Worm (Caenorhabditis elegans) whole organism, midembryonic: ENCODE data around the gene T21D12.14.

ENCODE experiments used
- T22C8.4 ChIP-seq: fragments of 200-800 bp; sonication (Bioruptor generic); IDR thresholded peaks from 2 replicates; pipeline ENCODE4 v1.3.6; 2022; ENCODE audit warnings: missing genetic modification characterization, missing compliant biosample characterization
- flt-1 ChIP-seq: fragments of 200-800 bp; sonication (Bioruptor generic); IDR thresholded peaks from 2 replicates; pipeline ENCODE4 v1.3.6; 2022; ENCODE audit warnings: missing genetic modification characterization, missing compliant biosample characterization
- ref-1 ChIP-seq: fragments of 200-800 bp; sonication (Bioruptor generic); conservative IDR thresholded peaks from 2 replicates; pipeline ENCODE4 v1.3.6; 2022; ENCODE audit warnings: missing genetic modification reagents, missing genetic modification characterization, missing compliant biosample characterization
- tab-1 ChIP-seq: fragments of 200-800 bp; sonication (Bioruptor generic); IDR thresholded peaks from 2 replicates; pipeline ENCODE4 v1.3.6; 2022; ENCODE audit warnings: missing genetic modification characterization, missing compliant biosample characterization
- ztf-23 ChIP-seq: fragments of 200-800 bp; sonication (Bioruptor generic); IDR thresholded peaks from 2 replicates; pipeline ENCODE4 v1.3.6; 2022; ENCODE audit warnings: missing genetic modification reagents, missing genetic modification characterization, missing compliant biosample characterization

DNA sequence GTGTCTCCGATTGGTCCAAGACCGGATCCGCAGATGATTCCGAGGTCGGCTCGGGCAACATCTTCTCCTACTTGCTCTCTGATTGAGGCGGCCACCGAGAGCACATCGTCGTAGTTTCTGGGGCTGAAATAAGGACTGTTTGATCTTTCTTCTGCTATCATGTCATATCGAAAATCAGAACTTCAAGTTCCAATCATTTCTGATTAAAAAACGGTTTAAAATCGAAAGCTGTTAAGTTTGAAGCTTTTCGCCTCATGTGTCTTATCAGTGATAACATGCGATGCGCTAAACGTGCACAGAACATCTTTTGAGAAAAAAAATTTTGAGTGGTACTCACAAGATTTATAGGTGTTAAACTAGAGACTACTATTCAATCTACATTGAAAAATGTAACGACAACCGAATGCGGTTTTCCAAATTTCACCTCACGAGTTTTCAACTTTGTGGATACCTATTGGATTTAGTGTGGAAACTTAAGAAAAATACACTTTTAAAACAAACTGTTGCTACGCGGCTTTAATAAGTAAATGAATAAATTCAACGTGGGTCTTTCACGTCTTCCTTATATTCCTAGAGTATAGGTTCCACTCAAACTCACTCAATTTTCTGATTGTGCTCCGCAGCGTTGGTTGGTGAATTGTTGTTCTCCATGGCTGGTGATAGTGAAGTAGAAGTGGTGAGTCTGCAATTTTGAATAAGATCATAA, 6.2 kb upstream of the T21D12.14 start:
- TF ChIP-seq ref-1 (GFP tag; lab: Robert Waterston, UW) (no peak), ztf-23 (GFP tag; lab: Robert Waterston, UW) (no peak), flt-1 (GFP tag; lab: Robert Waterston, UW) (no peak), tab-1 (GFP tag; lab: Robert Waterston, UW) (no peak), T22C8.4 (GFP tag; lab: Robert Waterston, UW) (no peak)
